Worm (Caenorhabditis elegans) whole organism, L4 larva: ENCODE data around the gene K02E7.4.
"Not testable (repeated sequence)": the region's sequence is repeated elsewhere in the genome, so short reads cannot be mapped to it uniquely, and the experiment has no call there.

Source experiments
- F10B5.3 ChIP-seq: sonication (generic microtip); optimal IDR thresholded peaks from 2 replicates; lab custom pipeline; 2016; ENCODE audit warnings: mild to moderate bottlenecking, missing genetic modification characterization, missing compliant biosample characterization
- F37D6.2 ChIP-seq: sonication (generic microtip); optimal IDR thresholded peaks from 2 replicates; lab custom pipeline; 2016; ENCODE audit warnings: mild to moderate bottlenecking, missing genetic modification characterization, missing compliant biosample characterization
- F49E8.2 ChIP-seq: sonication (generic microtip); optimal IDR thresholded peaks from 2 replicates; lab custom pipeline; 2016; ENCODE audit warnings: missing compliant biosample characterization, mild to moderate bottlenecking, missing genetic modification characterization, borderline replicate concordance
- R02D3.7 ChIP-seq: fragments of 150-350 bp; sonication (generic microtip); optimal IDR thresholded peaks from 3 replicates; lab custom pipeline; 2014; ENCODE audit warnings: missing biosample characterization, missing genetic modification characterization
- T20F7.1 ChIP-seq: fragments of 200-800 bp; sonication (Bioruptor generic); optimal IDR thresholded peaks from 2 replicates; lab custom pipeline; 2018; ENCODE audit warnings: mild to moderate bottlenecking, missing genetic modification characterization, missing compliant biosample characterization
- Y75B8A.6 ChIP-seq: fragments of 200-800 bp; sonication (Bioruptor generic); IDR thresholded peaks from 2 replicates; pipeline ENCODE4 v1.3.6; 2022; ENCODE audit warnings: missing genetic modification reagents, missing genetic modification characterization, missing compliant biosample characterization
- ama-1 ChIP-seq: fragments of 150-350 bp; optimal IDR thresholded peaks from 2 replicates; lab custom pipeline; 2014; ENCODE audit warnings: inconsistent platforms, mixed read lengths
- ceh-82 ChIP-seq: sonication (generic microtip); optimal IDR thresholded peaks from 2 replicates; lab custom pipeline; 2017; ENCODE audit warnings: missing biosample characterization, missing genetic modification characterization
- daf-16 ChIP-seq, 3 experiments: sonication (generic microtip); optimal IDR thresholded peaks; 2 replicates each; lab custom pipeline; 2016 to 2017; ENCODE audit warnings: missing genetic modification characterization in 3 of 3, missing genetic modification reagents in 3 of 3, mild to moderate bottlenecking in 2 of 3, missing compliant biosample characterization in 2 of 3, missing biosample characterization in 1 of 3, moderate library complexity in 1 of 3
- daf-19 ChIP-seq: fragments of 200-800 bp; sonication (Bioruptor generic); conservative IDR thresholded peaks from 2 replicates; pipeline ENCODE4 v1.3.6; 2022; ENCODE audit warnings: missing genetic modification characterization, missing compliant biosample characterization
- dmd-6 ChIP-seq: fragments of 200-800 bp; sonication (Bioruptor generic); IDR thresholded peaks from 2 replicates; pipeline ENCODE4 v1.3.6; 2022; ENCODE audit warnings: missing genetic modification reagents, missing genetic modification characterization, missing compliant biosample characterization
- hif-1 ChIP-seq, 2 experiments: sonication (generic microtip); optimal IDR thresholded peaks; 2 replicates each; lab custom pipeline; 2016 to 2017; ENCODE audit warnings: missing compliant biosample characterization in 2 of 2, missing genetic modification characterization in 2 of 2, missing genetic modification reagents in 2 of 2, missing genotype in 2 of 2, mild to moderate bottlenecking in 1 of 2
- lim-7 ChIP-seq: fragments of 200-800 bp; sonication (Bioruptor generic); IDR thresholded peaks from 2 replicates; pipeline ENCODE4 v1.3.6; 2022; ENCODE audit warnings: missing genetic modification characterization, missing compliant biosample characterization
- lin-38 ChIP-seq: fragments of 200-800 bp; sonication (Bioruptor generic); IDR thresholded peaks from 2 replicates; pipeline ENCODE4 v1.3.6; 2022; ENCODE audit warnings: missing genetic modification reagents, missing genetic modification characterization, missing compliant biosample characterization
- madf-9 ChIP-seq: fragments of 200-800 bp; sonication (Bioruptor generic); conservative IDR thresholded peaks from 2 replicates; pipeline ENCODE4 v1.3.6; 2022; ENCODE audit warnings: missing genetic modification reagents, missing genetic modification characterization, missing compliant biosample characterization
- nhr-237 ChIP-seq: sonication (generic microtip); optimal IDR thresholded peaks from 2 replicates; lab custom pipeline; 2017; ENCODE audit warnings: missing biosample characterization, missing genetic modification characterization
- nhr-28 ChIP-seq: fragments of 150-350 bp; optimal IDR thresholded peaks from 2 replicates; lab custom pipeline; 2014; ENCODE audit warnings: missing biosample characterization, missing genetic modification characterization
- nhr-41 ChIP-seq: fragments of 200-800 bp; sonication (Bioruptor generic); IDR thresholded peaks from 2 replicates; pipeline ENCODE4 v1.3.6; 2022; ENCODE audit warnings: missing genetic modification reagents, missing genetic modification characterization, missing compliant biosample characterization
- nhr-76 ChIP-seq: fragments of 150-350 bp; optimal IDR thresholded peaks from 2 replicates; lab custom pipeline; 2014; ENCODE audit warnings: missing biosample characterization, missing genetic modification characterization
- nhr-77 ChIP-seq: fragments of 150-350 bp; optimal IDR thresholded peaks from 2 replicates; lab custom pipeline; 2014; ENCODE audit warnings: missing biosample characterization, missing genetic modification characterization
- pqm-1 ChIP-seq: sonication (generic microtip); optimal IDR thresholded peaks from 2 replicates; lab custom pipeline; 2017; ENCODE audit warnings: missing biosample characterization, missing genetic modification characterization
- sdz-12 ChIP-seq: fragments of 200-800 bp; sonication (Bioruptor generic); optimal IDR thresholded peaks from 2 replicates; lab custom pipeline; 2018; ENCODE audit warnings: mild to moderate bottlenecking, missing genetic modification characterization, missing compliant biosample characterization
- set-16 ChIP-seq: fragments of 200-800 bp; sonication (Bioruptor generic); IDR thresholded peaks from 2 replicates; pipeline ENCODE4 v1.3.6; 2022; ENCODE audit warnings: missing genetic modification reagents, missing genetic modification characterization, missing compliant biosample characterization
- spr-1 ChIP-seq: sonication (generic microtip); optimal IDR thresholded peaks from 2 replicates; lab custom pipeline; 2016; ENCODE audit warnings: mild to moderate bottlenecking, missing genetic modification characterization, missing compliant biosample characterization
- tra-1 ChIP-seq: fragments of 200-800 bp; sonication (Bioruptor generic); IDR thresholded peaks from 2 replicates; pipeline ENCODE4 v1.3.6; 2022; ENCODE audit warnings: missing genetic modification reagents, missing genetic modification characterization, missing compliant biosample characterization
- unc-130 ChIP-seq: sonication (generic microtip); optimal IDR thresholded peaks from 2 replicates; lab custom pipeline; 2016; ENCODE audit warnings: missing genetic modification reagents, missing genetic modification characterization, missing compliant biosample characterization
- unc-62 ChIP-seq, 3 experiments: fragments of 150-350 bp in 1 of 3; sonication (generic microtip); optimal IDR thresholded peaks in 2 of 3; peaks in 1 of 3; 1 replicate in 1 of 3; 2 replicates in 2 of 3; lab custom pipeline; 2014 to 2017; ENCODE audit warnings: missing biosample characterization in 3 of 3, missing genetic modification characterization in 3 of 3, missing genetic modification reagents in 3 of 3, missing genotype in 1 of 3
- zag-1 ChIP-seq: fragments of 150-350 bp; optimal IDR thresholded peaks from 2 replicates; lab custom pipeline; 2014; ENCODE audit warnings: missing biosample characterization, missing genetic modification characterization
- zip-2 ChIP-seq: fragments of 150-350 bp; optimal IDR thresholded peaks from 2 replicates; lab custom pipeline; 2014; ENCODE audit warnings: missing biosample characterization, missing genetic modification characterization
- ztf-7 ChIP-seq: fragments of 150-350 bp; optimal IDR thresholded peaks from 2 replicates; lab custom pipeline; 2014; ENCODE audit warnings: missing biosample characterization, missing genetic modification characterization

Gene K02E7.4

DNA sequence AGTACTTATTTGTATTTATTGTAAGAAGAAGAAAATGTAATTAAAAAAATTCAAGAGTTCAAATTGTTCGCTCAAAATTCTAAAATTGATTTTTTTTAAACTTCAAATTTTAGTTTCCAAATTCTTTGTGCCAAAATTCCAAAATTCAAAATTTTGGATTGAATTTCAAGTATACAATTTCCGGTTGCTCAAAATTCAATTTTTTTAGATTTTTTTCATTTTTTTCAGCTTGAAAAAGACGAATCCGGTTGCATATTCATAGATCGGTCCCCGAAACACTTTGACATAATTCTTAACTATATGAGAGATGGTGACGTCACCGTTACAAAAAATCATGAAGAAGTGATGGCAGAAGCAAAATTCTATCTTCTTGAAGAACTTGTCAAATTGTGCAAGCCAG lies at the start of gene K02E7.4:
Gene K02E7.4, plus strand, starts transcription at position 301 of the 400 bp plus-strand sequence.
- TF ChIP-seq zip-2 (tag; lab: Kevin White, UChicago) (no peak), nhr-76 (tag; lab: Kevin White, UChicago) (no peak), ceh-82 (tag; lab: Kevin White, UChicago) (no peak), daf-16 (GFP tag; optimal IDR thresholded peaks at IDR 0.05; lab: Kevin White, UChicago) (no peak), daf-16 (tag; optimal IDR thresholded peaks at IDR 0.05; lab: Kevin White, UChicago) (no peak), Y75B8A.6 (GFP tag; lab: Robert Waterston, UW) (no peak), ama-1 (lab: Kevin White, UChicago) (no peak), hif-1 (tag; optimal IDR thresholded peaks at IDR 0.05; lab: Kevin White, UChicago) (no peak), zag-1 (tag; lab: Kevin White, UChicago) (no peak)

DNA sequence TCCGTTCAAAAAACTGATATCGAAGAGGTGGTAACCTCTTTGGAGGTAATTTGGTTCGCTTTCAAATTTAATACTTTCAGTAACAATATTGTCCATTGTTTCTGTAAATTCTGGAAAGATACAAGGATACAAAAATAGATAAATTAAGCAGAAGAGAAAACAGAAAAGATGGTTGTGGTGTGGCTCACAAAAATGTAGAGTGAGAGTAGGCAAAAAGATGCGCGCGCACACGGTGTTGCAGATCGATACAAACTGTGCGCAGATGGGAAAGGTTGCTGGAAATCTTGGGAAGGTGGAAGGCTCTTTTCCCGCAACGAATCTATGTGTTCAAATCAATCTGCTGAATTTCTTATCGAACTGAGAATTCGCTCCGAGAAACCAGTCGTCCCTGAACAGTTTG lies 47.5 kb upstream of the K02E7.4 start, which contains the start of gene btb-11:
Gene btb-11, minus strand, starts transcription at position 101 of the 400 bp plus-strand sequence.
- not testable (repeated sequence) for TF ChIP-seq sdz-12 (GFP tag; lab: Kevin White, UChicago); nhr-28 (tag; lab: Kevin White, UChicago); tra-1 (GFP tag; lab: Robert Waterston, UW)

DNA sequence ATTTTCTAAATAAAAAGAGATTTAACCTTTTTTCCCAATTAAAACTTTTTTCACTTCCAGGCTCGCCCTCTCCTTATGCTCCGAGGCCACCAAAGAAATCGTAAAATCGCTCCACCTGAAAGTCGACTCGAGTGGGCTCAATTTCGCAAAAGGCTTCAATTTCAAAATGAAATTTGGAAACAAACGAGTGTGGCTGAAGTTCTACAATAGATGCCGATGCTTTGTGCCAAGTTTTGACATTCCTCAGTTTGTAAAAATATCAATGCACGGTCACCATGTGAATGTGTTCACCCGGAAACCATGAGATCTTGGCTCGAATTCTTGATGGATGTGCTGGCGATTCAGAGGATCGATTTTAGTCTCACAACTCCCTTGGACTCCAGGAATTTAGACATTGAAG lies 45.5 kb upstream of the K02E7.4 start, which contains the start of gene M01D1.12:
Gene M01D1.12, plus strand, starts transcription at position 301 of the 400 bp plus-strand sequence.
- TF ChIP-seq ztf-7 (tag; lab: Kevin White, UChicago), result no peak
- TF ChIP-seq unc-130 (GFP tag; lab: Kevin White, UChicago), result no peak
- TF ChIP-seq lin-38 (GFP tag; lab: Robert Waterston, UW), result no peak
- no peak for TF ChIP-seq T20F7.1
- TF ChIP-seq daf-19 (GFP tag; lab: Robert Waterston, UW), result no peak
- TF ChIP-seq unc-62 (GFP tag; optimal IDR thresholded peaks at IDR 0.05 in 1 of 2; lab: Kevin White, UChicago), result no peak
- no peak for TF ChIP-seq unc-62 (tag; optimal IDR thresholded peaks at IDR 0.05; lab: Kevin White, UChicago)
- TF ChIP-seq F49E8.2, result no peak
- no peak for TF ChIP-seq F37D6.2
- TF ChIP-seq F10B5.3 (tag; lab: Kevin White, UChicago), result no peak
- TF ChIP-seq nhr-237, result no peak
- TF ChIP-seq R02D3.7 (tag; lab: Kevin White, UChicago), result no peak

DNA sequence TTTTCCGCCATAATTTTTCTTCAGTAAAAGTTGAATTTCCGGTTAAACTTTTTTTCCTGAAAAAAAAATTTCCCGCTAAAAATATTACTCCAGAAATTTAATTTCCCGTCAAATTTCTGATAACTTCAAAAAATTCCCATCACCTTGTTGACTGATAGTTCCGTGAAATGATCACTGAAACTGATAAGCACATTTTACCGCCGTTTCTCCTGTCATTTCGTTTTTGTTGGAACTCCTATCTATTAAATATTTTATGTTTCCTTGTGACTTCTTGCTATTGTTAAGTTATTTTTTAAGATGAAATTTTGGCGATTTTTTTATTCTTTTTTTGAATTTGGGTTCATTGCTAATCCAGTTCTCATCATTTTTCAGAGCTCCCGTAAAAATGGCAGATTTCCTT lies 43.6 kb upstream of the K02E7.4 start, which contains the start of gene math-34:
Gene math-34, plus strand, starts transcription at position 371 of the 400 bp plus-strand sequence.
- TF ChIP-seq nhr-41 (GFP tag; lab: Robert Waterston, UW) (no peak), spr-1 (tag; lab: Kevin White, UChicago) (no peak), nhr-77 (tag; lab: Kevin White, UChicago) (peak; percentile 41), tra-1 (GFP tag; lab: Robert Waterston, UW) (0 out of 2 replicates have a peak, but pooled peaks have one; percentile 23), nhr-28 (tag; lab: Kevin White, UChicago) (peak; percentile 65), sdz-12 (GFP tag; lab: Kevin White, UChicago) (no peak), dmd-6 (peak; percentile 68), daf-16 (GFP tag; optimal IDR thresholded peaks at IDR 0.05; lab: Kevin White, UChicago) (no peak), daf-16 (tag; optimal IDR thresholded peaks at IDR 0.05; lab: Kevin White, UChicago) (peak; percentile 68), pqm-1 (peak; percentile 52)

DNA sequence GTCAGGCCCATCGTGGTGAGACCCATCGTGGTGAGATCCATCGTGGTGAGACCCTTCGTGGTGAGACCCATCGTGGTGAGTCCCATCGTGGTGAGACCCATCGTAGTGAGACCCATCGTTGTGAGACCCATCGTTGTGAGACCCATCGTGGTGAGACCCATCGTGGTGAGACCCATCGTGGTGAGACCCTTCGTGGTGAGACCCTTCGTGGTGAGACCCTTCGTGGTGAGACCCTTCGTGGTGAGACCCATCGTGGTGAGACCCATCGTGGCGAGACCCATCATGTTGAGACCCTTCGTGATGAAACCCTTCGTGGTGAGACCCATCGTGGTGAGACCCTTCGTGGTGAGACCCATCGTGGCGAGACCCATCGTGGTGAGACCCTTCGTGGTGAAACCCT lies 37.7 kb upstream of the K02E7.4 start:
- TF ChIP-seq set-16 (GFP tag; lab: Robert Waterston, UW) (peak; percentile 60; the same call in 1 of the 2 replicates), lim-7 (GFP tag; lab: Robert Waterston, UW) (0 out of 2 replicates have a peak, but pooled peaks have one; percentile 57)

DNA sequence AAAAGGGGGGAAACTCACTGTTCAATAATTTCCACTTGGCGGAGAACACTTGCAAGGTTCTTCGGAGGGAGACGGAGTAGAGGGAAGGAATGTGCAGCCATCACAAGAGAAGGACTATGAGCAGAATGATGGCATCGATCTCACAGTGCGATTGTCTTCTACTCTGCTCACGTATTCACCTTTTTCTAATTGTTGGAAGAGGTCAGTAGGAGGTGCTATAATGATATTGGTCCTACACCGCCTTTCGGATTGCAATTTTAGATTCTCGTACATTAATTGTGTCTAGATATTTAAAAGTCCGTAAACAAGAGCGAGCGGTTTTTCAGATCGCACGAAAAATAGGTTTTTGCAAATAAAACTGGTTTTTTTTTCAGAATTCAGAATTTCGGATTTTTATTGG lies 31.7 kb upstream of the K02E7.4 start, which contains the start of gene fbxb-39:
Gene fbxb-39, minus strand, starts transcription at position 101 of the 400 bp plus-strand sequence.
- TF ChIP-seq T20F7.1 (no peak), madf-9 (GFP tag; lab: Robert Waterston, UW) (no peak)
